Worm (Caenorhabditis elegans): ENCODE measurements around the gene unc-115.

Gene unc-115

ce11 chrX:10145011-10145410, 1.7 kb upstream of the unc-115 start (continued):
- TF ChIP-seq K12H6.12 (tag; optimal IDR thresholded peaks at IDR 0.05), result peak; percentile 67
- TF ChIP-seq Y56A3A.18 (GFP tag; IDR thresholded peaks at IDR 0.05), result peak; percentile 87
- TF ChIP-seq egl-44 (GFP tag; IDR thresholded peaks at IDR 0.05), result peak; percentile 33; the same call in 1 of the 2 replicates
- TF ChIP-seq Y79H2A.3 (GFP tag; conservative IDR thresholded peaks at IDR 0.05), result no peak
- TF ChIP-seq T26A5.8 (tag; optimal IDR thresholded peaks at IDR 0.05), result peak; percentile 53
- peak; percentile 55 for TF ChIP-seq lin-54 (GFP tag; optimal IDR thresholded peaks at IDR 0.05)
- TF ChIP-seq efl-1 (GFP tag; optimal IDR thresholded peaks at IDR 0.05), result no peak
- peak in 1 of 3 experiments; percentile 4 for TF ChIP-seq lin-35 (GFP tag; optimal IDR thresholded peaks at IDR 0.05)
- no peak for TF ChIP-seq akir-1 (GFP tag; optimal IDR thresholded peaks at IDR 0.05)
- peak; percentile 35 for TF ChIP-seq atf-7 (tag; optimal IDR thresholded peaks at IDR 0.05)
- TF ChIP-seq ccch-3 (GFP tag; optimal IDR thresholded peaks at IDR 0.05), result no peak
- TF ChIP-seq let-607 (tag; optimal IDR thresholded peaks at IDR 0.05), result peak; percentile 31 to 53
- TF ChIP-seq hmg-1.2 (GFP tag; IDR thresholded peaks at IDR 0.05), result peak; percentile 78
- TF ChIP-seq madf-8 (GFP tag; conservative IDR thresholded peaks at IDR 0.05), result no peak
- TF ChIP-seq snpc-4 (GFP tag; optimal IDR thresholded peaks at IDR 0.05), result peak; percentile 74
- peak in 3 of 4 experiments; percentile 44 to 69 (median 48) for TF ChIP-seq snpc-4 (tag; optimal IDR thresholded peaks at IDR 0.05)
- TF ChIP-seq B0261.1 (tag; optimal IDR thresholded peaks at IDR 0.05), result peak; percentile 90
- no peak for TF ChIP-seq ama-1 (optimal IDR thresholded peaks at IDR 0.05)
- peak; percentile 62 to 75 for TF ChIP-seq ama-1 (GFP tag; optimal IDR thresholded peaks at IDR 0.05)
- peak; percentile 85 for TF ChIP-seq die-1 (tag; optimal IDR thresholded peaks at IDR 0.05)
- peak; percentile 76 for TF ChIP-seq lin-40 (tag; optimal IDR thresholded peaks at IDR 0.05)
- TF ChIP-seq ceh-27 (GFP tag; optimal IDR thresholded peaks at IDR 0.05), result peak; percentile 63
- peak; percentile 85 for TF ChIP-seq dox-1 (GFP tag; IDR thresholded peaks at IDR 0.05)
- no peak for TF ChIP-seq lir-1 (GFP tag; conservative IDR thresholded peaks at IDR 0.05)
- no peak for TF ChIP-seq F39B2.1 (GFP tag; IDR thresholded peaks at IDR 0.05)
- TF ChIP-seq T07F8.4 (tag; optimal IDR thresholded peaks at IDR 0.05), result peak; percentile 65
- peak; percentile 74 for TF ChIP-seq rcor-1 (GFP tag; IDR thresholded peaks at IDR 0.05)
- TF ChIP-seq C06A6.2 (GFP tag; conservative IDR thresholded peaks at IDR 0.05), result 0 out of 2 replicates have a peak, but pooled peaks have one; percentile 29
- TF ChIP-seq hsf-1 (GFP tag; IDR thresholded peaks at IDR 0.05), result no peak
- TF ChIP-seq sea-2 (GFP tag; IDR thresholded peaks at IDR 0.05), result peak; percentile 80; the same call in 1 of the 2 replicates
- 0 out of 2 replicates have a peak, but pooled peaks have one; percentile 21 for TF ChIP-seq Y95B8A.8 (GFP tag; IDR thresholded peaks at IDR 0.05)

ce11 chrX:10147236-10147635, 544 bp downstream of the unc-115 start:
- TF ChIP-seq Y53G8AR.9 (GFP tag; conservative IDR thresholded peaks at IDR 0.05) (0 out of 2 replicates have a peak, but pooled peaks have one; percentile 5), egl-18 (GFP tag; IDR thresholded peaks at IDR 0.05) (no peak)

- no peak for TF ChIP-seq F57A8.1 (GFP tag; optimal IDR thresholded peaks at IDR 0.05)
- TF ChIP-seq fkh-3 (tag; optimal IDR thresholded peaks at IDR 0.05), result no peak
- TF ChIP-seq hrde-1 (tag; optimal IDR thresholded peaks at IDR 0.05; ENCODE audit: borderline replicate concordance), result peak; percentile 87
- TF ChIP-seq ets-4 (GFP tag; optimal IDR thresholded peaks at IDR 0.05), result no peak
- peak; percentile 57 for TF ChIP-seq ztf-18 (tag; optimal IDR thresholded peaks at IDR 0.05)
- TF ChIP-seq cebp-2 (GFP tag; IDR thresholded peaks at IDR 0.05), result 0 out of 2 replicates have a peak, but pooled peaks have one; percentile 70
- peak; percentile 78 for TF ChIP-seq snpc-4 (GFP tag; optimal IDR thresholded peaks at IDR 0.05)
- peak in 3 of 4 experiments; percentile 23 to 77 (median 38) for TF ChIP-seq snpc-4 (tag; optimal IDR thresholded peaks at IDR 0.05)
- peak; percentile 52; the same call in 1 of the 2 replicates for TF ChIP-seq rcor-1 (GFP tag; IDR thresholded peaks at IDR 0.05)
- no peak for TF ChIP-seq xnd-1 (tag; optimal IDR thresholded peaks at IDR 0.05)
- TF ChIP-seq pbrm-1 (GFP tag; IDR thresholded peaks at IDR 0.05), result peak; percentile 85
- TF ChIP-seq F55B11.4 (tag; optimal IDR thresholded peaks at IDR 0.05; ENCODE audit: borderline replicate concordance, insufficient read depth), result no peak
- TF ChIP-seq rpc-1 (optimal IDR thresholded peaks at IDR 0.05), result peak; percentile 87
- TF ChIP-seq rpc-1 (tag; optimal IDR thresholded peaks at IDR 0.05), result peak; percentile 98
- TF ChIP-seq somi-1 (GFP tag; optimal IDR thresholded peaks at IDR 0.05), result no peak
- peak; percentile 45 for TF ChIP-seq mes-4 (tag; optimal IDR thresholded peaks at IDR 0.05)
- peak; percentile 69 for TF ChIP-seq mxl-1 (tag; optimal IDR thresholded peaks at IDR 0.05)
Observed at ce11 chrX:10148235-10148872, 1.7 kb downstream of the unc-115 start.

Data from whole organism, young adult.